Worm (Caenorhabditis elegans): ENCODE data around the gene F54C8.7.

DNA sequence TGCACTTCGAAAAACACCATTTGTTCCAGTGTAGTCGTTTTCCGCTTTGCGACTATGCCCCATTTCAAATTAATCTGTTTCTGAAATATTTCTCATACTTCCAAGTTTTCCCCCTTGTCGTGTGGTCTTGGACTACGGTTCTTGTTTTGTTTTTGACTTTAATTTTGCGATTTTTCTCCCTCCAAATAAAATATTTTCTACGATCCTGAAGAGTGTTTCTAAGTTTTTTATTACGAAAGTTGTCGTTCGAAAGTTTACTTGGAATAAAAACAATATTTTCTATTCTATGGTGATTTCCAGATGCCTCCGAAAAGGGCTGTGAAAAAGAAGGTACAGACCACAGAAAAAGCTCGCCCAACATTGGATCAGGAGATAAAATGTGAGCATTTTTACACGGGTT lies 14.0 kb upstream of the F54C8.7 start, which contains the start of gene tag-342:
- TF ChIP-seq him-1 (tag; optimal IDR thresholded peaks at IDR 0.05) (no peak), dao-5 (tag; optimal IDR thresholded peaks at IDR 0.05) (no peak), W03F9.2 (tag; optimal IDR thresholded peaks at IDR 0.05) (no peak)
